Fruit fly (Drosophila melanogaster) whole organism, embryonic: ENCODE data around the gene MESR3.
A peak's percentile ranks its signal among the peaks of the same experiment; 100 is the strongest.

Experiments
- CG12155 ChIP-seq: fragments of 200-800 bp; sonication (Bioruptor generic); optimal IDR thresholded peaks from 3 replicates; lab custom pipeline; 2016; ENCODE audit warnings: missing biosample characterization, missing genetic modification characterization
- ac ChIP-seq: fragments of 200-800 bp; sonication (Bioruptor generic); optimal IDR thresholded peaks from 3 replicates; lab custom pipeline; 2017; ENCODE audit warnings: missing biosample characterization, mild to moderate bottlenecking, missing genetic modification characterization
- dimm ChIP-seq: fragments of 200-800 bp; sonication (Bioruptor generic); IDR thresholded peaks from 2 replicates; pipeline ENCODE4 v1.3.6; 2022; ENCODE audit warnings: missing biosample characterization, missing genetic modification characterization
- fd96Cb ChIP-seq: fragments of 200-800 bp; sonication (Bioruptor generic); optimal IDR thresholded peaks from 2 replicates; lab custom pipeline; 2018; ENCODE audit warnings: missing biosample characterization, mild to moderate bottlenecking, missing genetic modification characterization, moderate library complexity
- h ChIP-seq: fragments of >200 bp; optimal IDR thresholded peaks from 2 replicates; lab custom pipeline; 2017
- psq ChIP-seq: fragments of 200-800 bp; sonication (Bioruptor generic); optimal IDR thresholded peaks from 2 replicates; lab custom pipeline; 2017; ENCODE audit warnings: missing biosample characterization, missing genetic modification characterization

dm6 chr2L:18584617-18585016 is 32.4 kb upstream of the MESR3 start:
- TF ChIP-seq dimm (GFP tag; lab: Robert Waterston, UW) (no peak), fd96Cb (tag; lab: Kevin White, UChicago) (no peak), CG12155 (GFP tag; lab: Kevin White, UChicago) (peak; percentile 8), h (lab: Kevin White, UChicago) (no peak), ac (no peak), psq (GFP tag; lab: Kevin White, UChicago) (no peak)
